Worm (Caenorhabditis elegans) whole organism, midembryonic: ENCODE measurements around the gene pap-3.

ENCODE experiments used
- flt-1 ChIP-seq: fragments of 200-800 bp; sonication (Bioruptor generic); IDR thresholded peaks from 2 replicates; pipeline ENCODE4 v1.3.6; 2022; ENCODE audit warnings: missing genetic modification characterization, missing compliant biosample characterization
- klf-2 ChIP-seq: fragments of 200-800 bp; sonication (Bioruptor generic); conservative IDR thresholded peaks from 2 replicates; pipeline ENCODE4 v1.3.6; 2022; ENCODE audit warnings: missing genetic modification reagents, missing genetic modification characterization, missing compliant biosample characterization
- ztf-23 ChIP-seq: fragments of 200-800 bp; sonication (Bioruptor generic); IDR thresholded peaks from 2 replicates; pipeline ENCODE4 v1.3.6; 2022; ENCODE audit warnings: missing genetic modification reagents, missing genetic modification characterization, missing compliant biosample characterization
- ztf-29 ChIP-seq: fragments of 200-800 bp; sonication (Bioruptor generic); IDR thresholded peaks from 2 replicates; pipeline ENCODE4 v1.3.6; 2022; ENCODE audit warnings: missing genetic modification reagents, missing genetic modification characterization, missing compliant biosample characterization

DNA sequence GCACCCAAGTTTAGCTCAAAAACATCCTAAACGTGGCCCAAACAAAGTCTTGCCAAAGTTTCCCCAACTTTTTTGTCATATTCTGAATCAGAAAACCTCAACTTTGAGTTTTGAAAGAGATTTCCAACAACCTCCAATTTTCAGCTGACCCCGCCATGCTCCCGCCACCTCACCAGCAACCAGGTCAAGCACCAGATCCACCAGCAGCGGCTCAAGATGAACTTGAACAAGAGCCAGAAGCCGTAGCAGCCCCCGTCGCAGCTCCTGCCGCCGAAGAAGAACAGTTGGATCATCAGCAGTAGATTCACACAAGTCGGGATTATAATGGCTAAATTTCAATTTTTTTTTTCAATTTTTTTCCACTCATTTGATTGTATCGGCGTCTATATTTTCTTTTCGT lies 5.1 kb downstream of the pap-3 start:
- TF ChIP-seq ztf-29 (GFP tag; lab: Robert Waterston, UW), result no peak
- TF ChIP-seq flt-1 (GFP tag; lab: Robert Waterston, UW), result no peak
- no peak for TF ChIP-seq ztf-23 (GFP tag; lab: Robert Waterston, UW)
- no peak for TF ChIP-seq klf-2 (GFP tag; lab: Robert Waterston, UW)
